Worm (Caenorhabditis elegans) whole organism, midembryonic: ENCODE results near the gene T07D4.2.

Source experiments
- T22C8.4 ChIP-seq: fragments of 200-800 bp; sonication (Bioruptor generic); IDR thresholded peaks from 2 replicates; pipeline ENCODE4 v1.3.6; 2022; ENCODE audit warnings: missing genetic modification characterization, missing compliant biosample characterization
- cog-1 ChIP-seq: sonication (generic microtip); optimal IDR thresholded peaks from 2 replicates; lab custom pipeline; 2016; ENCODE audit warnings: missing genetic modification characterization, missing compliant biosample characterization
- flt-1 ChIP-seq: fragments of 200-800 bp; sonication (Bioruptor generic); IDR thresholded peaks from 2 replicates; pipeline ENCODE4 v1.3.6; 2022; ENCODE audit warnings: missing genetic modification characterization, missing compliant biosample characterization
- klf-2 ChIP-seq: fragments of 200-800 bp; sonication (Bioruptor generic); conservative IDR thresholded peaks from 2 replicates; pipeline ENCODE4 v1.3.6; 2022; ENCODE audit warnings: missing genetic modification reagents, missing genetic modification characterization, missing compliant biosample characterization
- med-1 ChIP-seq: sonication (generic microtip); optimal IDR thresholded peaks from 2 replicates; lab custom pipeline; 2017; ENCODE audit warnings: missing genetic modification characterization, mild to moderate bottlenecking, missing compliant biosample characterization, antibody characterized with exemption, missing genetic modification reagents; ENCODE audit not compliant: insufficient read depth
- ref-1 ChIP-seq: fragments of 200-800 bp; sonication (Bioruptor generic); conservative IDR thresholded peaks from 2 replicates; pipeline ENCODE4 v1.3.6; 2022; ENCODE audit warnings: missing genetic modification reagents, missing genetic modification characterization, missing compliant biosample characterization
- tab-1 ChIP-seq: fragments of 200-800 bp; sonication (Bioruptor generic); IDR thresholded peaks from 2 replicates; pipeline ENCODE4 v1.3.6; 2022; ENCODE audit warnings: missing genetic modification characterization, missing compliant biosample characterization
- ztf-29 ChIP-seq: fragments of 200-800 bp; sonication (Bioruptor generic); IDR thresholded peaks from 2 replicates; pipeline ENCODE4 v1.3.6; 2022; ENCODE audit warnings: missing genetic modification reagents, missing genetic modification characterization, missing compliant biosample characterization

DNA sequence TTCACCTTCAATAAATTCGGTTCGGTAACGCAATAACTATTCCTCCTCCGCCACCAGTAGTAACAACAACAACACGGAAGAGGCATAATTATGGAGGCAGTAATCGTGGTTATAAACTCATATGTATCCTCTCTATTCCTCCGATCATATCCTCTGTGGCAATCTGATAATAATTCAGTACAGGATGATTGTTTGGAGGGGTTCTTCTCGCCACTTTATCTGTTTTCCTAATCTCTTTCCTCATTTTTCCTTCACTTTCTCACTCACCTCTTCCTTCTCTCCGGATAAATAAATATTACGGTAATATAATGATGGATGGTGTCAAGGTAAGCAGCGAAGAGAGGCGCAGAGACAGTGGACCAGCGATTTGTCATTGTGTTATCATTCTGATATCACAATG is 16.8 kb upstream of the T07D4.2 start:
- TF ChIP-seq ztf-29 (no peak), flt-1 (no peak), ref-1 (GFP tag; lab: Robert Waterston, UW) (no peak), tab-1 (GFP tag; lab: Robert Waterston, UW) (no peak), med-1 (GFP tag; lab: Kevin White, UChicago) (no peak), klf-2 (GFP tag; lab: Robert Waterston, UW) (no peak), cog-1 (no peak), T22C8.4 (GFP tag; lab: Robert Waterston, UW) (no peak)
